Worm (Caenorhabditis elegans) whole organism, L3 larva: ENCODE measurements around the gene cyn-10.

ENCODE experiments used
- R02D3.7 ChIP-seq: fragments of 150-350 bp; optimal IDR thresholded peaks from 2 replicates; lab custom pipeline; 2014; ENCODE audit warnings: missing biosample characterization, missing genetic modification characterization
- ZK546.5 ChIP-seq: sonication (generic microtip); optimal IDR thresholded peaks from 2 replicates; lab custom pipeline; 2017; ENCODE audit warnings: missing biosample characterization, missing genetic modification characterization
- aly-2 ChIP-seq: fragments of 150-350 bp; optimal IDR thresholded peaks from 2 replicates; lab custom pipeline; 2014; ENCODE audit warnings: missing biosample characterization, missing genetic modification characterization
- ama-1 ChIP-seq: fragments of 150-350 bp; optimal IDR thresholded peaks from 2 replicates; lab custom pipeline; 2018
- ceh-16 ChIP-seq: sonication (generic microtip); optimal IDR thresholded peaks from 2 replicates; lab custom pipeline; 2017; ENCODE audit warnings: missing biosample characterization, missing genetic modification characterization
- ceh-28 ChIP-seq: fragments of 150-350 bp; optimal IDR thresholded peaks from 2 replicates; lab custom pipeline; 2014; ENCODE audit warnings: missing biosample characterization, missing genetic modification reagents, missing genetic modification characterization
- ceh-82 ChIP-seq: fragments of 150-350 bp; optimal IDR thresholded peaks from 2 replicates; lab custom pipeline; 2014; ENCODE audit warnings: missing biosample characterization, missing genetic modification characterization
- ceh-9 ChIP-seq: sonication (generic microtip); optimal IDR thresholded peaks from 2 replicates; lab custom pipeline; 2018; ENCODE audit warnings: missing biosample characterization, missing genetic modification characterization
- egl-27 ChIP-seq: sonication (generic microtip); optimal IDR thresholded peaks from 4 replicates; lab custom pipeline; 2017; ENCODE audit warnings: missing biosample characterization, missing genetic modification reagents, missing genetic modification characterization
- egl-5 ChIP-seq: fragments of 150-350 bp; optimal IDR thresholded peaks from 2 replicates; lab custom pipeline; 2017; ENCODE audit warnings: missing biosample characterization, missing genetic modification reagents, missing genetic modification characterization, inconsistent platforms
- elt-1 ChIP-seq: fragments of 150-350 bp; optimal IDR thresholded peaks from 2 replicates; lab custom pipeline; 2014; ENCODE audit warnings: missing biosample characterization, missing genetic modification characterization
- elt-2 ChIP-seq: sonication (generic microtip); optimal IDR thresholded peaks from 2 replicates; lab custom pipeline; 2016; ENCODE audit warnings: missing genetic modification reagents, mild to moderate bottlenecking, missing genetic modification characterization, missing compliant biosample characterization
- elt-3 ChIP-seq, 3 experiments: fragments of 150-350 bp in 1 of 3; sonication (generic microtip) in 2 of 3; optimal IDR thresholded peaks; 2 replicates in 2 of 3; 4 replicates in 1 of 3; lab custom pipeline; 2014 to 2017; ENCODE audit warnings: missing biosample characterization in 3 of 3, missing genetic modification characterization in 3 of 3
- eor-1 ChIP-seq, 2 experiments: fragments of 150-350 bp; optimal IDR thresholded peaks; 2 replicates each; lab custom pipeline; 2014 to 2018; ENCODE audit warnings: missing biosample characterization in 2 of 2, missing genetic modification characterization in 2 of 2
- fkh-10 ChIP-seq: sonication (generic microtip); optimal IDR thresholded peaks from 2 replicates; lab custom pipeline; 2017; ENCODE audit warnings: missing biosample characterization, missing genetic modification reagents, missing genetic modification characterization
- fkh-2 ChIP-seq: fragments of 150-350 bp; optimal IDR thresholded peaks from 2 replicates; lab custom pipeline; 2014; ENCODE audit warnings: missing biosample characterization, missing genetic modification reagents, missing genetic modification characterization
- fos-1 ChIP-seq: fragments of 150-350 bp; optimal IDR thresholded peaks from 2 replicates; lab custom pipeline; 2014; ENCODE audit warnings: missing biosample characterization, missing genetic modification characterization
- hmg-11 ChIP-seq: sonication (generic microtip); optimal IDR thresholded peaks from 2 replicates; lab custom pipeline; 2016; ENCODE audit warnings: missing genetic modification characterization, missing compliant biosample characterization
- jun-1 ChIP-seq: fragments of 150-350 bp; optimal IDR thresholded peaks from 2 replicates; lab custom pipeline; 2014; ENCODE audit warnings: missing biosample characterization, missing genetic modification reagents, missing genetic modification characterization
- lin-15B ChIP-seq: fragments of 150-350 bp; optimal IDR thresholded peaks from 2 replicates; lab custom pipeline; 2014; ENCODE audit warnings: missing biosample characterization, missing genetic modification characterization
- lin-39 ChIP-seq: fragments of 150-350 bp; optimal IDR thresholded peaks from 2 replicates; lab custom pipeline; 2018; ENCODE audit warnings: missing biosample characterization, missing genetic modification reagents, missing genetic modification characterization
- lsy-12 ChIP-seq: sonication (generic microtip); optimal IDR thresholded peaks from 2 replicates; lab custom pipeline; 2016; ENCODE audit warnings: mild to moderate bottlenecking, missing genetic modification characterization, missing compliant biosample characterization
- mdl-1 ChIP-seq: fragments of 150-350 bp; optimal IDR thresholded peaks from 2 replicates; lab custom pipeline; 2014; ENCODE audit warnings: missing biosample characterization, missing genetic modification characterization
- mml-1 ChIP-seq: fragments of 150-350 bp; sonication (generic microtip); optimal IDR thresholded peaks from 3 replicates; lab custom pipeline; 2014; ENCODE audit warnings: missing biosample characterization, missing genetic modification characterization
- nfya-1 ChIP-seq: sonication (generic microtip); optimal IDR thresholded peaks from 2 replicates; lab custom pipeline; 2017; ENCODE audit warnings: missing genetic modification characterization, mild to moderate bottlenecking, missing compliant biosample characterization, antibody characterized with exemption, moderate library complexity; ENCODE audit not compliant: insufficient read depth
- nhr-11 ChIP-seq: fragments of 150-350 bp; optimal IDR thresholded peaks from 2 replicates; lab custom pipeline; 2014; ENCODE audit warnings: missing biosample characterization, missing genetic modification characterization
- nhr-12 ChIP-seq: fragments of 150-350 bp; optimal IDR thresholded peaks from 2 replicates; lab custom pipeline; 2014; ENCODE audit warnings: missing biosample characterization, missing genetic modification characterization
- nhr-23 ChIP-seq: fragments of 150-350 bp; optimal IDR thresholded peaks from 2 replicates; lab custom pipeline; 2014; ENCODE audit warnings: missing biosample characterization, missing genetic modification reagents, missing genetic modification characterization
- nhr-25 ChIP-seq: sonication (generic microtip); optimal IDR thresholded peaks from 2 replicates; lab custom pipeline; 2017; ENCODE audit warnings: missing biosample characterization, missing genetic modification characterization
- nhr-28 ChIP-seq: fragments of 150-350 bp; optimal IDR thresholded peaks from 2 replicates; lab custom pipeline; 2014; ENCODE audit warnings: missing biosample characterization, missing genetic modification characterization
- nhr-43 ChIP-seq: sonication (generic microtip); optimal IDR thresholded peaks from 2 replicates; lab custom pipeline; 2016; ENCODE audit warnings: mild to moderate bottlenecking, missing genetic modification characterization, missing compliant biosample characterization; ENCODE audit not compliant: poor library complexity, severe bottlenecking
- nhr-76 ChIP-seq: fragments of 150-350 bp; sonication (generic microtip); optimal IDR thresholded peaks from 5 replicates; lab custom pipeline; 2014; ENCODE audit warnings: missing biosample characterization, missing genetic modification characterization
- nhr-77 ChIP-seq: fragments of 150-350 bp; optimal IDR thresholded peaks from 2 replicates; lab custom pipeline; 2014; ENCODE audit warnings: missing biosample characterization, missing genetic modification characterization
- pha-4 ChIP-seq: fragments of 150-350 bp; optimal IDR thresholded peaks from 2 replicates; lab custom pipeline; 2014; ENCODE audit warnings: missing biosample characterization, missing genetic modification reagents, missing genetic modification characterization
- pqm-1 ChIP-seq: fragments of 150-350 bp; optimal IDR thresholded peaks from 2 replicates; lab custom pipeline; 2017; ENCODE audit warnings: missing biosample characterization, missing genetic modification characterization, inconsistent platforms
- skn-1 ChIP-seq: fragments of 150-350 bp; optimal IDR thresholded peaks from 2 replicates; lab custom pipeline; 2014; ENCODE audit warnings: missing biosample characterization, missing genetic modification characterization
- snpc-4 ChIP-seq: fragments of 150-350 bp; optimal IDR thresholded peaks from 2 replicates; lab custom pipeline; 2014; ENCODE audit warnings: missing biosample characterization, missing genetic modification characterization
- tbx-2 ChIP-seq: sonication (generic microtip); optimal IDR thresholded peaks from 2 replicates; lab custom pipeline; 2016; ENCODE audit warnings: mild to moderate bottlenecking, missing genetic modification characterization, missing compliant biosample characterization
- unc-39 ChIP-seq: sonication (generic microtip); optimal IDR thresholded peaks from 4 replicates; lab custom pipeline; 2017; ENCODE audit warnings: missing biosample characterization, missing genetic modification characterization
- unc-62 ChIP-seq: fragments of 150-350 bp; sonication (generic microtip); optimal IDR thresholded peaks from 4 replicates; lab custom pipeline; 2014; ENCODE audit warnings: missing biosample characterization, missing genetic modification reagents, missing genetic modification characterization
- zag-1 ChIP-seq: fragments of 150-350 bp; optimal IDR thresholded peaks from 2 replicates; lab custom pipeline; 2014; ENCODE audit warnings: missing biosample characterization, missing genetic modification characterization
- ztf-4 ChIP-seq: fragments of 150-350 bp; optimal IDR thresholded peaks from 2 replicates; lab custom pipeline; 2014; ENCODE audit warnings: missing biosample characterization, missing genetic modification characterization

Gene cyn-10

DNA sequence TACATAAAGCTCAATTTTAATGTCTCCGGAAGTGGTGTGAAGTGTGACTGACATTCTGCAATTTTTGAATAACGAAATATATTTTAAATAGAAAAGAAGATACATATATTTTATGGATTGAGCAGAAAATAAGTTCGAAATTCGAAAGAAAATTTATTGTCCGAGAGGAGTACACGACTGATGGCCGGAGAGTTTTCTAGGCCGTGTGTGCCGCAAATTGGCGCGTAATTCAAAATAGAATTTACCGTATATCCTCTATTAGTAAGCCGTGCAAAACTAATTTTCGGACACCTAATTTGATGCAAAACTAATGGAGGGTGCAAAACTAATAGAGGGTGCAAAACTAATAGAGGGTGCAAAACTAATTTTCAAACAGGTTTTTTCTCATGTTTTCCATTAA is at the start of gene cyn-10:
Gene cyn-10, minus strand, starts transcription at position 57 of the 400 bp plus-strand sequence.
- TF ChIP-seq lsy-12 (tag; lab: Kevin White, UChicago), result peak; percentile 75
- peak in 1 of 2 experiments; percentile 70 for TF ChIP-seq eor-1 (tag; optimal IDR thresholded peaks at IDR 0.05; lab: Kevin White, UChicago)
- TF ChIP-seq egl-27 (tag; lab: Kevin White, UChicago), result no peak
- peak; percentile 69 for TF ChIP-seq nhr-23
- TF ChIP-seq nhr-25, result peak; percentile 27
- TF ChIP-seq pqm-1, result peak; percentile 18
- peak; percentile 14 for TF ChIP-seq lin-39
- peak; percentile 64 for TF ChIP-seq nfya-1
- TF ChIP-seq mdl-1 (tag; lab: Kevin White, UChicago), result no peak
- TF ChIP-seq lin-15B (tag; lab: Kevin White, UChicago), result peak; percentile 58
- no peak for TF ChIP-seq hmg-11 (tag; lab: Kevin White, UChicago)
- no peak for TF ChIP-seq fos-1 (tag; lab: Kevin White, UChicago)
- peak; percentile 17 for TF ChIP-seq elt-2
- TF ChIP-seq tbx-2 (tag; lab: Kevin White, UChicago), result no peak
- TF ChIP-seq nhr-43, result peak; percentile 94
- TF ChIP-seq pha-4 (tag; lab: Kevin White, UChicago), result peak; percentile 65
- TF ChIP-seq snpc-4 (tag; lab: Kevin White, UChicago), result peak; percentile 49
- no peak for TF ChIP-seq nhr-11
- TF ChIP-seq, all 47 proteins: peak for 12

DNA sequence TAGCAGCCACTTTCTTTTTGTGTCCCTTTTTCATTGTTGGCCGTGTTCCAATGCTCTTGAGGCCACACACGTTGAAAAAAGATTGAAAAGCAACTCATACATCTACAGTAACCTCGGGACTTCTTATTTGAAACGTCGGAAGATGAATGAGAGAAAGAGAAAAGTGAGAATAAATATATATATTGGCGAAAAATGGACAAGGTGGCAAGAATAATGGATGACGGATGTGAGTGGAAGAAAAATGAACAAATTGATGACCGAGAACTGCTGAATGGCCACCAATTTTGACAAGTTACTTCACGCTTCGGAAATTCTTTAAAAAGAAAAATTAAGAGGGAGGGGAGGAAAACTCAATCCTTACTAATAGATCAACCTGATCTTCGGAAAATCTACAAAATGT is 45.0 kb upstream of the cyn-10 start:
- no peak for TF ChIP-seq mdl-1 (tag; lab: Kevin White, UChicago)
- no peak for TF ChIP-seq elt-1 (tag; lab: Kevin White, UChicago)
- no peak for TF ChIP-seq ceh-16 (tag; lab: Kevin White, UChicago)
- TF ChIP-seq nhr-43, result no peak
- no peak for TF ChIP-seq nhr-77 (tag; lab: Kevin White, UChicago)
- TF ChIP-seq ceh-9 (tag; lab: Kevin White, UChicago), result no peak
- TF ChIP-seq egl-5 (tag; lab: Kevin White, UChicago), result no peak
- TF ChIP-seq mml-1, result no peak
- TF ChIP-seq nhr-23, result no peak
- no peak for TF ChIP-seq lin-39

DNA sequence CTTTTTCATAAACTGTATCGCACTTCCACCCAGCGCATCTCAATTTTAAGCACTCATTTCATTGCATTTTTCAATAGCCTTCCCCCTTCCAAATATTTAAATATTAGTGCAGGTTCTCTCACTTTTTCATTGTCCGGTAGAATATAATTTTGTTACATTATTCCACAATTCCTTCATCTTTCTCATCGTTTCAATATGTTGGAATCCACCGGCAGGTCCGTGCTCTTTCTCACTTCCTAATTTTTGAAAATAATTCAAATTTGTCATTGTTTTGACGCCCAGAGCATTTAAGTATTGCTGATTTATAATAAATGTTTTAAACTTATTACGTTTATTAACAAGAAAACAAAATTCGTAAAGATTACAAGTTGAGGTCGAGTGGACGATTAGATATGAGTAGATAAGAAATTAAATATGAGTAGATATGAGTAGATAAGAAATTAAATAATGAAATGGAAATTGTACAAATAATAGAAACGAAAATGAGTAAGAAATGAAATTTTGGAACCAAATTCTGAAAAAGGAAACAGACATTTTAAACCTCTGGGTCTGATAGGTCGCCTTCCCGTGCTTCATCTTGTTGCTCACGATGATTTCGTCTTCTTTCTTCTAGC is 42.0 kb upstream of the cyn-10 start:
- TF ChIP-seq elt-1 (tag; lab: Kevin White, UChicago), result no peak
- no peak for TF ChIP-seq nhr-76
- TF ChIP-seq ceh-28 (tag; lab: Kevin White, UChicago), result no peak
- TF ChIP-seq fkh-10, result no peak
- peak; percentile 42 for TF ChIP-seq elt-2

DNA sequence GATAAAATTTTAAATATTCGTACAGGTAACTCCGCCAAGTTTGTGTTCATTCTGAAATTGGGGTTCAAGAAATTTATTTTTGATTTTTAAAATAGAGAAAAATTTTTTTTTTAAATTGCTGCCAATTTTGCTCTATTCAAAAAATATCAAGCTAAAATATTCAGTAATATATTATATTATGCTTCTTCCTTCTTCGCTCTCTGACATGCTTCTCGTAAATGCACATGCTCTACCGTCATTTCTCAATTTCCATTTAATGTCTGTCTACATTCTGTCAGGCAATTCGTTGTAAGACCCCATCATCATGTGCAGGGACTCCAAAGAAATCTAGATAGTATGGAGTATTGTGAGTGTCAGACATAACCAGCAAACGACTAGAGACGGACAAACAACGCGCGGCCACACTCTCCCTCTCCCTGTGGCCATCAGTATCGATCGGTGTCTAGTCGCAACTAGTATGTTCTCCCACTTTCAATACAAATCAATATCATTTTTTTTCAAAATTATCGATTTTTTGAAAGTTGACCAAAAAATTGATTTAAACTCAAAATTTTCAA is 38.2 kb upstream of the cyn-10 start, which contains the start of the genes malt-1 and ceh-38:
Gene malt-1, minus strand, starts transcription at position 51 of the 557 bp plus-strand sequence.
Gene ceh-38, plus strand, starts transcription at position 277 of the 557 bp plus-strand sequence.
- TF ChIP-seq ama-1, result no peak
- peak; percentile 91 for TF ChIP-seq jun-1 (tag; lab: Kevin White, UChicago)
- peak; percentile 84 for TF ChIP-seq ceh-82 (tag; lab: Kevin White, UChicago)
- TF ChIP-seq hmg-11 (tag; lab: Kevin White, UChicago), result peak; percentile 100
- TF ChIP-seq fkh-10, result peak; percentile 92
- TF ChIP-seq pqm-1, result peak; percentile 90
- peak; percentile 96 for TF ChIP-seq snpc-4 (tag; lab: Kevin White, UChicago)
- TF ChIP-seq nhr-77 (tag; lab: Kevin White, UChicago), result no peak
- peak; percentile 72 for TF ChIP-seq unc-62
- no peak for TF ChIP-seq unc-39 (tag; lab: Kevin White, UChicago)
- TF ChIP-seq nhr-43, result peak; percentile 85
- TF ChIP-seq fkh-2 (tag; lab: Kevin White, UChicago), result peak; percentile 58
- TF ChIP-seq ceh-9 (tag; lab: Kevin White, UChicago), result no peak
- TF ChIP-seq R02D3.7 (tag; lab: Kevin White, UChicago), result peak; percentile 90
- TF ChIP-seq ztf-4, result peak; percentile 60
- peak; percentile 99 for TF ChIP-seq egl-5 (tag; lab: Kevin White, UChicago)
- peak; percentile 92 for TF ChIP-seq lin-15B (tag; lab: Kevin White, UChicago)
- no peak for TF ChIP-seq eor-1 (tag; optimal IDR thresholded peaks at IDR 0.05; lab: Kevin White, UChicago)
- TF ChIP-seq elt-1 (tag; lab: Kevin White, UChicago), result peak; percentile 45
- TF ChIP-seq ceh-16 (tag; lab: Kevin White, UChicago), result no peak
- peak; percentile 98 for TF ChIP-seq nfya-1
- TF ChIP-seq pha-4 (tag; lab: Kevin White, UChicago), result peak; percentile 98
- peak; percentile 42 for TF ChIP-seq aly-2
- no peak for TF ChIP-seq elt-3 (tag; optimal IDR thresholded peaks at IDR 0.05; lab: Kevin White, UChicago)
- TF ChIP-seq nhr-76, result no peak
- peak; percentile 75 for TF ChIP-seq egl-27 (tag; lab: Kevin White, UChicago)
- TF ChIP-seq zag-1 (tag; lab: Kevin White, UChicago), result no peak
- TF ChIP-seq ceh-28 (tag; lab: Kevin White, UChicago), result no peak
- peak; percentile 86 for TF ChIP-seq lsy-12 (tag; lab: Kevin White, UChicago)
- peak; percentile 93 for TF ChIP-seq nhr-23
- peak; percentile 96 for TF ChIP-seq skn-1
- TF ChIP-seq nhr-12 (tag; lab: Kevin White, UChicago), result no peak
- TF ChIP-seq mdl-1 (tag; lab: Kevin White, UChicago), result peak; percentile 86
- peak; percentile 90 for TF ChIP-seq nhr-11
- peak; percentile 99 for TF ChIP-seq lin-39
- no peak for TF ChIP-seq nhr-28 (tag; lab: Kevin White, UChicago)
- no peak for TF ChIP-seq ZK546.5 (tag; lab: Kevin White, UChicago)
- TF ChIP-seq nhr-25, result peak; percentile 90
- peak; percentile 82 for TF ChIP-seq elt-2
- no peak for TF ChIP-seq mml-1
